Worm (Caenorhabditis elegans): ENCODE results near the gene T14E8.2.

ce11 chrX:6543665-6544064, 873 bp downstream of the T14E8.2 start:
- TF ChIP-seq snpc-4 (tag; optimal IDR thresholded peaks at IDR 0.05) (no peak), irx-1 (tag; optimal IDR thresholded peaks at IDR 0.05) (no peak), fos-1 (tag; optimal IDR thresholded peaks at IDR 0.05) (no peak), nhr-28 (tag; optimal IDR thresholded peaks at IDR 0.05) (no peak), fkh-8 (tag; optimal IDR thresholded peaks at IDR 0.05) (no peak), ama-1 (optimal IDR thresholded peaks at IDR 0.05) (no peak), blmp-1 (tag; optimal IDR thresholded peaks at IDR 0.05) (no peak), nhr-11 (tag; optimal IDR thresholded peaks at IDR 0.05) (no peak), aly-2 (tag; optimal IDR thresholded peaks at IDR 0.05) (no peak), skn-1 (tag; optimal IDR thresholded peaks at IDR 0.05) (no peak)

Data from whole organism, L1 larva.